Worm (Caenorhabditis elegans): ENCODE measurements around the gene clec-177.

- TF ChIP-seq him-1 (tag; optimal IDR thresholded peaks at IDR 0.05): no peak
- TF ChIP-seq dao-5 (tag; optimal IDR thresholded peaks at IDR 0.05): no peak
Measured at ce11 chrIV:4938664-4939063, 47.7 kb upstream of the clec-177 start, which contains the start of gene str-168.

Measured in whole organism, L4/young adult.